Worm (Caenorhabditis elegans): ENCODE data around the gene oig-5.
"Not testable (repeated sequence)": the region's sequence is repeated elsewhere in the genome, so short reads cannot be mapped to it uniquely, and the experiment has no call there.

The oig-5 gene

DNA sequence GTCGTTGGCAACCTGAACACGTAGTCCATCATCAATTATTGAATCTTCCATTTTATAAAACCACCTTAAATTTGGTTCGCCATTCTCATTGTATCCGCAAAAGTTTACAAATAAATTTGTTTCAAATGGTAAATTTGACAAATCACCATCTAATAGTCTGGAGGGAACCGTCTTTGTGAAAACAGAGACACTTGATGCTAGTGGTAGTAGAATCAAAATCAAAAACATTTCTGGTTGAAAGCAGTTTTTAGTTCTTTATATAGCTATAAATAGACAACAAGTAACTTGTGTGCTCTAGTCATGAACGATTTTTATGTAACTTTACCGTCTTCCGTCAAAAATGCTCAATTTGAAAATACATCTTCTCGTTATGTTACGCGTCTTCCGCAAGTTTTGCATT, 36.1 kb downstream of the oig-5 start, which contains the start of gene Y57G11C.20:
Y57G11C.20 (plus strand) TSS at position 301 of the 400 bp plus-strand sequence.
- TF ChIP-seq unc-62 (GFP tag; optimal IDR thresholded peaks at IDR 0.05); nhr-12 (tag; optimal IDR thresholded peaks at IDR 0.05); drap-1 (GFP tag; optimal IDR thresholded peaks at IDR 0.05): not testable (repeated sequence)

DNA sequence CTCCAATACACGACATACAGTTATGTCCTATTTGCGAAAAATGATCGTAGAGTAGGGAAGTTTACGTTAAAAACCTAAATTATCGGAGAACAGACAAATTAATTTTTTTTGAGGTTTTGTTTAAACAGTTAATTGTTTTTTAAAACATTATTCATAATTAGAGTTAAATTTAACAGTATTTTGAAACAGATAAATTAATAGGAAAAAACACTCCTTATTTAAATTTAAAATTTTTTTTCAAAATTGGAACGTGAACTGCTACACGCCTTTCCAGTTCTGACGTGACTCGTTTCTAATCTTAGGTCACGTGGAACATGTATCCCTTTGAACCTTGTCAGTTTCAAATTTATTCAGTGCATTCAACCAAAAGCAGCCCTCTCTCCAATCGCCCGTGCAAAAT, 46.7 kb downstream of the oig-5 start, which contains the start of gene Y57G11C.52:
Y57G11C.52 (plus strand) TSS at position 301 of the 400 bp plus-strand sequence.
- TF ChIP-seq pha-4 (tag; optimal IDR thresholded peaks at IDR 0.05), result no peak
- no peak for TF ChIP-seq bed-3 (GFP tag; optimal IDR thresholded peaks at IDR 0.05)
- no peak for TF ChIP-seq tbx-8 (GFP tag; optimal IDR thresholded peaks at IDR 0.05)
- no peak for TF ChIP-seq ces-1 (GFP tag; optimal IDR thresholded peaks at IDR 0.05)
- no peak for TF ChIP-seq unc-39 (tag; optimal IDR thresholded peaks at IDR 0.05)
- TF ChIP-seq lsy-2 (tag; optimal IDR thresholded peaks at IDR 0.05), result no peak
- TF ChIP-seq mep-1 (tag; optimal IDR thresholded peaks at IDR 0.05), result no peak
- no peak for TF ChIP-seq unc-62 (GFP tag; optimal IDR thresholded peaks at IDR 0.05)
- no peak for TF ChIP-seq nhr-12 (tag; optimal IDR thresholded peaks at IDR 0.05)
- no peak for TF ChIP-seq flh-1 (GFP tag; optimal IDR thresholded peaks at IDR 0.05)
- no peak for TF ChIP-seq M03D4.4 (tag; optimal IDR thresholded peaks at IDR 0.05)
- TF ChIP-seq cnd-1 (tag; optimal IDR thresholded peaks at IDR 0.05), result no peak
- TF ChIP-seq ceh-83 (GFP tag; optimal IDR thresholded peaks at IDR 0.05), result no peak
- TF ChIP-seq drap-1 (GFP tag; optimal IDR thresholded peaks at IDR 0.05), result no peak
- no peak for TF ChIP-seq ham-2 (GFP tag; optimal IDR thresholded peaks at IDR 0.05)
- no peak for TF ChIP-seq sptf-1 (tag; optimal IDR thresholded peaks at IDR 0.05)
- TF ChIP-seq sem-2 (GFP tag; optimal IDR thresholded peaks at IDR 0.05), result no peak
- TF ChIP-seq snpc-4 (tag; optimal IDR thresholded peaks at IDR 0.05), result no peak
- TF ChIP-seq nhr-28 (tag; optimal IDR thresholded peaks at IDR 0.05), result no peak

Data from whole organism, mixed stage, embryonic.